Worm (Caenorhabditis elegans) whole organism, young adult: ENCODE measurements around the gene srg-11.

Source experiments
- K11D2.4 ChIP-seq: fragments of 200-800 bp; sonication (Bioruptor generic); IDR thresholded peaks from 2 replicates; pipeline ENCODE4 v1.3.6; 2022; ENCODE audit warnings: missing genetic modification reagents, missing genetic modification characterization, missing compliant biosample characterization
- K12H6.12 ChIP-seq: fragments of 200-800 bp; sonication (Bioruptor generic); optimal IDR thresholded peaks from 2 replicates; lab custom pipeline; 2018; ENCODE audit warnings: mild to moderate bottlenecking, missing genetic modification characterization, missing compliant biosample characterization
- atf-7 ChIP-seq: sonication (generic microtip); optimal IDR thresholded peaks from 2 replicates; lab custom pipeline; 2017; ENCODE audit warnings: mild to moderate bottlenecking, missing genetic modification characterization, missing compliant biosample characterization
- attf-5 ChIP-seq: fragments of 200-800 bp; sonication (Bioruptor generic); optimal IDR thresholded peaks from 2 replicates; lab custom pipeline; 2018; ENCODE audit warnings: mild to moderate bottlenecking, missing genetic modification characterization, missing compliant biosample characterization
- bed-1 ChIP-seq: fragments of 200-800 bp; sonication (Bioruptor generic); IDR thresholded peaks from 2 replicates; pipeline ENCODE4 v1.3.6; 2022; ENCODE audit warnings: missing genetic modification reagents, missing genetic modification characterization, missing compliant biosample characterization
- ceh-27 ChIP-seq: fragments of 200-800 bp; sonication (Bioruptor generic); optimal IDR thresholded peaks from 2 replicates; lab custom pipeline; 2018; ENCODE audit warnings: mild to moderate bottlenecking, missing genetic modification characterization, moderate library complexity, missing compliant biosample characterization
- chd-7 ChIP-seq: sonication (generic microtip); optimal IDR thresholded peaks from 2 replicates; lab custom pipeline; 2016; ENCODE audit warnings: mild to moderate bottlenecking, missing genetic modification characterization, moderate library complexity, missing compliant biosample characterization
- dox-1 ChIP-seq: fragments of 200-800 bp; sonication (Bioruptor generic); IDR thresholded peaks from 2 replicates; pipeline ENCODE4 v1.3.6; 2022; ENCODE audit warnings: missing genetic modification reagents, missing genetic modification characterization, missing compliant biosample characterization
- hlh-26 ChIP-seq: fragments of 200-800 bp; sonication (Bioruptor generic); conservative IDR thresholded peaks from 2 replicates; pipeline ENCODE4 v1.3.6; 2022; ENCODE audit warnings: missing genetic modification reagents, missing genetic modification characterization, missing compliant biosample characterization
- lag-1 ChIP-seq: fragments of 200-800 bp; sonication (Bioruptor generic); IDR thresholded peaks from 2 replicates; pipeline ENCODE4 v1.3.6; 2022; ENCODE audit warnings: missing genetic modification reagents, missing genetic modification characterization, missing compliant biosample characterization
- lin-26 ChIP-seq: fragments of 200-800 bp; sonication (Bioruptor generic); IDR thresholded peaks from 2 replicates; pipeline ENCODE4 v1.3.6; 2022; ENCODE audit warnings: missing genetic modification reagents, missing genetic modification characterization, missing compliant biosample characterization
- lin-40 ChIP-seq: sonication (generic microtip); optimal IDR thresholded peaks from 2 replicates; lab custom pipeline; 2016; ENCODE audit warnings: missing genetic modification characterization, mild to moderate bottlenecking, missing compliant biosample characterization, missing genotype, missing genetic modification reagents
- lin-54 ChIP-seq: fragments of 200-800 bp; sonication (Bioruptor generic); optimal IDR thresholded peaks from 2 replicates; lab custom pipeline; 2018; ENCODE audit warnings: mild to moderate bottlenecking, missing genetic modification characterization, missing compliant biosample characterization
- lir-1 ChIP-seq: fragments of 200-800 bp; sonication (Bioruptor generic); conservative IDR thresholded peaks from 2 replicates; pipeline ENCODE4 v1.3.6; 2022; ENCODE audit warnings: missing genetic modification reagents, missing genetic modification characterization, missing compliant biosample characterization
- lsl-1 ChIP-seq: fragments of 200-800 bp; sonication (Bioruptor generic); optimal IDR thresholded peaks from 2 replicates; lab custom pipeline; 2018; ENCODE audit warnings: mild to moderate bottlenecking, missing genetic modification characterization, moderate library complexity, missing compliant biosample characterization
- nfya-1 ChIP-seq: sonication (generic microtip); optimal IDR thresholded peaks from 2 replicates; lab custom pipeline; 2017; ENCODE audit warnings: antibody characterized with exemption, missing compliant biosample characterization, missing genetic modification characterization, borderline replicate concordance; ENCODE audit not compliant: insufficient read depth
- nfyb-1 ChIP-seq: fragments of 200-800 bp; sonication (Bioruptor generic); IDR thresholded peaks from 2 replicates; pipeline ENCODE4 v1.3.6; 2022; ENCODE audit warnings: missing genetic modification reagents, missing genetic modification characterization, missing compliant biosample characterization
- nhr-80 ChIP-seq: sonication (generic microtip); optimal IDR thresholded peaks from 2 replicates; lab custom pipeline; 2016; ENCODE audit warnings: missing genetic modification characterization, missing compliant biosample characterization
- rec-8 ChIP-seq, 2 experiments: sonication (generic microtip); optimal IDR thresholded peaks; 2 replicates each; lab custom pipeline; 2016; ENCODE audit warnings: mild to moderate bottlenecking in 2 of 2, missing genetic modification characterization in 2 of 2, missing genetic modification reagents in 2 of 2, missing genotype in 2 of 2, missing biosample characterization in 1 of 2, missing compliant biosample characterization in 1 of 2, moderate library complexity in 1 of 2
- repo-1 ChIP-seq: sonication (generic microtip); optimal IDR thresholded peaks from 2 replicates; lab custom pipeline; 2017; ENCODE audit warnings: mild to moderate bottlenecking, missing genetic modification characterization, missing compliant biosample characterization
- xnd-1 ChIP-seq: sonication (generic microtip); optimal IDR thresholded peaks from 2 replicates; lab custom pipeline; 2016; ENCODE audit warnings: missing genotype, missing genetic modification reagents, missing genetic modification characterization, missing compliant biosample characterization
- zfh-2 ChIP-seq: fragments of 200-800 bp; sonication (Bioruptor generic); conservative IDR thresholded peaks from 2 replicates; pipeline ENCODE4 v1.3.6; 2022; ENCODE audit warnings: missing genetic modification reagents, missing genetic modification characterization, missing compliant biosample characterization
- ztf-25 ChIP-seq: fragments of 200-800 bp; sonication (Bioruptor generic); IDR thresholded peaks from 2 replicates; pipeline ENCODE4 v1.3.6; 2022; ENCODE audit warnings: missing genetic modification reagents, missing genetic modification characterization, missing compliant biosample characterization
- ztf-28 ChIP-seq: fragments of 200-800 bp; sonication (Bioruptor generic); IDR thresholded peaks from 2 replicates; pipeline ENCODE4 v1.3.6; 2022; ENCODE audit warnings: missing genetic modification reagents, missing genetic modification characterization, missing compliant biosample characterization

Gene srg-11

ce11 chrIII:4721750-4722149 lies 41.9 kb downstream of the srg-11 start, which contains the start of gene acy-1 (continued):
- TF ChIP-seq K11D2.4 (GFP tag; lab: Robert Waterston, UW) (peak; percentile 54), hlh-26 (GFP tag; lab: Robert Waterston, UW) (no peak), nfya-1 (tag; lab: Kevin White, UChicago) (no peak), ceh-27 (GFP tag; lab: Kevin White, UChicago) (peak; percentile 51), attf-5 (GFP tag; lab: Kevin White, UChicago) (peak; percentile 34), dox-1 (GFP tag; lab: Robert Waterston, UW) (peak; percentile 45; the same call in 1 of the 2 replicates), atf-7 (no peak), lin-26 (GFP tag; lab: Robert Waterston, UW) (no peak), xnd-1 (tag; lab: Kevin White, UChicago) (no peak), lin-54 (GFP tag; lab: Kevin White, UChicago) (peak; percentile 8), rec-8 (tag; optimal IDR thresholded peaks at IDR 0.05; lab: Kevin White, UChicago) (no peak), repo-1 (tag; lab: Kevin White, UChicago) (no peak), ztf-28 (no peak), nhr-80 (tag; lab: Kevin White, UChicago) (no peak), lir-1 (no peak), chd-7 (tag; lab: Kevin White, UChicago) (no peak), bed-1 (GFP tag; lab: Robert Waterston, UW) (no peak), nfyb-1 (GFP tag; lab: Robert Waterston, UW) (0 out of 2 replicates have a peak, but pooled peaks have one; percentile 32), ztf-25 (GFP tag; lab: Robert Waterston, UW) (no peak), zfh-2 (GFP tag; lab: Robert Waterston, UW) (peak; percentile 88), K12H6.12 (peak; percentile 75), lin-40 (tag; lab: Kevin White, UChicago) (peak; percentile 36), lsl-1 (GFP tag; lab: Kevin White, UChicago) (no peak)
- TF ChIP-seq, all 124 proteins: peak for 13

ce11 chrIII:4723922-4724321 lies 44.1 kb downstream of the srg-11 start:
- peak; percentile 54 for TF ChIP-seq zfh-2 (GFP tag; lab: Robert Waterston, UW)
- TF ChIP-seq lag-1 (GFP tag; lab: Robert Waterston, UW) = no peak
